Fruit fly (Drosophila melanogaster): ENCODE measurements around the gene CG11403.

DNA sequence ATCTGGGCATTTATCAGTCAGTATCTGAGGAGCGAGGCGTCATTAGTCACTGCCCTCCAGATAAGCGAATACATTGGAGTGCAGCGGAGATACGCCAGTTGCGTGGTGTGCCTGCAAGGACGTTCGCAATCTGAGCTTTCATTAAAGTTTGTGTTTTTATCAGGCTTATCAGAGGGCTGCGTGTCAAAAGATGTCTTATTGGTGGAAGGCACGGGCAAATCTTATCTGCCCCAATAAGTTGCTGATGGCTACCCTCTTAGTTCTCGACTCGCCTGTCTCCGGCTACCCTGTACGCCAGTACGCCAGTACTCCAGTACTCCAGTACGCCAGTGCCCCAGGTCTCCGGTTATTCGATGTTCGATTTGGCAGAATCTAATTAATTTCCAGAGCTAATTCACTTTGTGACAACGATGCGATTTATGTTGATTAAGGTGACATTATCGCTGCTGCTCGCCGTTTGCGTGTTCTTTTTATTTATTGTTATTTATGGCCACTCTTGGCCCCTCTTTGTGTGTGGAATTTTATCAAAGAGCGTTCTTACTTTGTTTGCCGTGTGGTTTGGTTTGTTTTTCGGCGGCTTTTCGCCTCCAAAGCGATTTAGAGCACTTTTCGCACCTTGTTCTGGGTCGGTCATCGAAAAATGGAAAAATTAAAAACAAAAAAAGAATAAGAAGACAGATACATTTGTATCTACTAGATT, 17.2 kb upstream of the CG11403 start:
- no peak for TF ChIP-seq Sox102F (GFP tag; optimal IDR thresholded peaks at IDR 0.05)
- no peak for TF ChIP-seq Met (GFP tag; optimal IDR thresholded peaks at IDR 0.05)
- no peak for TF ChIP-seq dac (GFP tag; optimal IDR thresholded peaks at IDR 0.05)
- no peak for TF ChIP-seq cyc (GFP tag; optimal IDR thresholded peaks at IDR 0.05)
- TF ChIP-seq ss (GFP tag; optimal IDR thresholded peaks at IDR 0.05) = no peak
- TF ChIP-seq CG11294 (GFP tag; IDR thresholded peaks at IDR 0.05) = no peak
- TF ChIP-seq esn (GFP tag; optimal IDR thresholded peaks at IDR 0.05) = no peak
- TF ChIP-seq CG3919 (GFP tag; optimal IDR thresholded peaks at IDR 0.05) = no peak
- no peak for TF ChIP-seq Lpt (GFP tag; optimal IDR thresholded peaks at IDR 0.05)
- no peak for TF ChIP-seq Gug (GFP tag; IDR thresholded peaks at IDR 0.05)
- peak; percentile 19 for TF ChIP-seq Eip93F (GFP tag; optimal IDR thresholded peaks at IDR 0.05)
